Fruit fly (Drosophila melanogaster): ENCODE results near the gene Ucp4B.

The Ucp4B gene

dm6 chr2L:5967702-5968616, 1.7 kb upstream of the Ucp4B start, which contains the start of the genes CG13992 and Ucp4C:
Gene CG13992, minus strand, starts transcription at chr2L:5967752.
Gene Ucp4C, plus strand, starts transcription at chr2L:5968566.
- 0 out of 3 replicates have a peak, but pooled peaks have one; percentile 16 for TF ChIP-seq CG6791 (GFP tag; IDR thresholded peaks at IDR 0.05; ENCODE audit: partially characterized antibody)
- TF ChIP-seq twi (tag; optimal IDR thresholded peaks at IDR 0.05), result peak; percentile 73
- TF ChIP-seq croc (GFP tag; conservative IDR thresholded peaks at IDR 0.05), result no peak

dm6 chr2L:5971093-5971808, 1.6 kb downstream of the Ucp4B start:
- no peak for TF ChIP-seq Doc2 (GFP tag; IDR thresholded peaks at IDR 0.05)
- no peak for TF ChIP-seq ftz-f1 (GFP tag; optimal IDR thresholded peaks at IDR 0.05)
- TF ChIP-seq Blimp-1 (GFP tag; optimal IDR thresholded peaks at IDR 0.05), result peak; percentile 54
- peak; percentile 55 for TF ChIP-seq sd (tag; optimal IDR thresholded peaks at IDR 0.05)
- TF ChIP-seq lab (GFP tag; optimal IDR thresholded peaks at IDR 0.05), result peak; percentile 20
- TF ChIP-seq ATbp (GFP tag; optimal IDR thresholded peaks at IDR 0.05), result no peak
- no peak for TF ChIP-seq CG3281 (GFP tag; optimal IDR thresholded peaks at IDR 0.05)
- TF ChIP-seq pros (GFP tag; optimal IDR thresholded peaks at IDR 0.05), result no peak
- no peak for TF ChIP-seq CG3995 (GFP tag; optimal IDR thresholded peaks at IDR 0.05)
- no peak for TF ChIP-seq CG8478 (optimal IDR thresholded peaks at IDR 0.05)
- TF ChIP-seq gro (GFP tag; optimal IDR thresholded peaks at IDR 0.05), result no peak
- TF ChIP-seq Dad (GFP tag; optimal IDR thresholded peaks at IDR 0.05), result no peak
- no peak for TF ChIP-seq H2.0 (GFP tag; IDR thresholded peaks at IDR 0.05)
- TF ChIP-seq CG15601 (tag; optimal IDR thresholded peaks at IDR 0.05), result no peak
- TF ChIP-seq Mes4 (GFP tag; optimal IDR thresholded peaks at IDR 0.05), result no peak
- TF ChIP-seq CG3726 (GFP tag; IDR thresholded peaks at IDR 0.05), result no peak
- no peak for TF ChIP-seq Hand (GFP tag; optimal IDR thresholded peaks at IDR 0.05)
- no peak for TF ChIP-seq Scr (GFP tag; IDR thresholded peaks at IDR 0.05; ENCODE audit: partially characterized antibody)
- TF ChIP-seq Opbp (GFP tag; IDR thresholded peaks at IDR 0.05; ENCODE audit: partially characterized antibody), result no peak
- TF ChIP-seq sc (optimal IDR thresholded peaks at IDR 0.05), result no peak
- TF ChIP-seq sc (GFP tag; optimal IDR thresholded peaks at IDR 0.05), result no peak
- TF ChIP-seq ab (GFP tag; optimal IDR thresholded peaks at IDR 0.05), result no peak
- no peak for TF ChIP-seq sima (GFP tag; optimal IDR thresholded peaks at IDR 0.05)
- no peak for TF ChIP-seq vfl (GFP tag; optimal IDR thresholded peaks at IDR 0.05)
- no peak for TF ChIP-seq CG13894 (tag; optimal IDR thresholded peaks at IDR 0.05)
- TF ChIP-seq pzg (GFP tag; optimal IDR thresholded peaks at IDR 0.05), result no peak
- TF ChIP-seq croc (GFP tag; conservative IDR thresholded peaks at IDR 0.05), result no peak
- TF ChIP-seq her (GFP tag; optimal IDR thresholded peaks at IDR 0.05), result no peak
- TF ChIP-seq HmgD (GFP tag; optimal IDR thresholded peaks at IDR 0.05), result no peak
- no peak for TF ChIP-seq CG15269 (tag; optimal IDR thresholded peaks at IDR 0.05)
- no peak for TF ChIP-seq CG14441 (GFP tag; IDR thresholded peaks at IDR 0.05)
- TF ChIP-seq phol (tag; optimal IDR thresholded peaks at IDR 0.05), result no peak
- TF ChIP-seq row (GFP tag; IDR thresholded peaks at IDR 0.05), result no peak
- no peak for TF ChIP-seq amos (GFP tag; IDR thresholded peaks at IDR 0.05; ENCODE audit: partially characterized antibody)
- no peak for TF ChIP-seq Fer3 (tag; optimal IDR thresholded peaks at IDR 0.05)
- TF ChIP-seq Dll (GFP tag; IDR thresholded peaks at IDR 0.05; ENCODE audit: partially characterized antibody), result no peak
- no peak for TF ChIP-seq Hr3 (GFP tag; optimal IDR thresholded peaks at IDR 0.05)
- TF ChIP-seq Hr78 (GFP tag; optimal IDR thresholded peaks at IDR 0.05), result no peak
- no peak for TF ChIP-seq zfh2 (GFP tag; optimal IDR thresholded peaks at IDR 0.05)
- TF ChIP-seq B-H2 (GFP tag; optimal IDR thresholded peaks at IDR 0.05), result no peak
- TF ChIP-seq CG13287 (GFP tag; IDR thresholded peaks at IDR 0.05; ENCODE audit: partially characterized antibody), result no peak
- no peak for TF ChIP-seq gce (GFP tag; IDR thresholded peaks at IDR 0.05)
- no peak for TF ChIP-seq CG31388 (GFP tag; optimal IDR thresholded peaks at IDR 0.05)

Data from whole organism, embryonic.